Fruit fly (Drosophila melanogaster) whole organism, pupa: Measurements from ENCODE around the gene CG33340.

ENCODE experiments used
- CG12605 ChIP-seq: fragments of 200-800 bp; sonication (Bioruptor generic); IDR thresholded peaks from 2 replicates; pipeline ENCODE4 v1.3.6; 2022; ENCODE audit warnings: missing biosample characterization, missing genetic modification characterization
- CG14655 ChIP-seq: fragments of 200-800 bp; sonication (Bioruptor generic); optimal IDR thresholded peaks from 3 replicates; lab custom pipeline; 2017; ENCODE audit warnings: mild to moderate bottlenecking, missing biosample characterization, missing genetic modification reagents, missing genetic modification characterization
- CG15710 ChIP-seq: fragments of 200-800 bp; sonication (Bioruptor generic); optimal IDR thresholded peaks from 2 replicates; lab custom pipeline; 2018; ENCODE audit warnings: missing biosample characterization, mild to moderate bottlenecking, missing genetic modification characterization, moderate library complexity
- CG17806 ChIP-seq: fragments of 200-800 bp; sonication (Bioruptor generic); optimal IDR thresholded peaks from 2 replicates; lab custom pipeline; 2018; ENCODE audit warnings: missing biosample characterization, mild to moderate bottlenecking, missing genetic modification characterization, moderate library complexity
- CG4496 ChIP-seq: fragments of 200-800 bp; sonication (Bioruptor generic); IDR thresholded peaks from 3 replicates; pipeline ENCODE4 v1.3.6; 2022; ENCODE audit warnings: missing biosample characterization, missing genetic modification characterization
- CG8159 ChIP-seq: fragments of 200-800 bp; sonication (Bioruptor generic); optimal IDR thresholded peaks from 3 replicates; lab custom pipeline; 2018; ENCODE audit warnings: missing biosample characterization, mild to moderate bottlenecking, missing genetic modification characterization, moderate library complexity
- CG8301 ChIP-seq: fragments of 200-800 bp; sonication (Bioruptor generic); optimal IDR thresholded peaks from 2 replicates; lab custom pipeline; 2018; ENCODE audit warnings: missing biosample characterization, mild to moderate bottlenecking, missing genetic modification characterization
- D1 ChIP-seq: fragments of 200-800 bp; sonication (Bioruptor generic); optimal IDR thresholded peaks from 2 replicates; lab custom pipeline; 2018; ENCODE audit warnings: missing biosample characterization, mild to moderate bottlenecking, missing genetic modification characterization, moderate library complexity
- Ets98B ChIP-seq: fragments of 200-800 bp; sonication (Bioruptor generic); IDR thresholded peaks from 2 replicates; pipeline ENCODE4 v1.3.6; 2022; ENCODE audit warnings: missing biosample characterization, missing genetic modification characterization
- Pif1A ChIP-seq: fragments of 200-800 bp; sonication (Bioruptor generic); optimal IDR thresholded peaks from 3 replicates; lab custom pipeline; 2016; ENCODE audit warnings: missing biosample characterization, missing genetic modification characterization
- fd96Ca ChIP-seq: fragments of 200-800 bp; sonication (Bioruptor generic); IDR thresholded peaks from 3 replicates; pipeline ENCODE4 v1.3.6; 2022; ENCODE audit warnings: missing biosample characterization, missing genetic modification characterization
- gl ChIP-seq: fragments of 200-800 bp; sonication (Bioruptor generic); optimal IDR thresholded peaks from 2 replicates; lab custom pipeline; 2018; ENCODE audit warnings: missing biosample characterization, mild to moderate bottlenecking, missing genetic modification characterization

DNA sequence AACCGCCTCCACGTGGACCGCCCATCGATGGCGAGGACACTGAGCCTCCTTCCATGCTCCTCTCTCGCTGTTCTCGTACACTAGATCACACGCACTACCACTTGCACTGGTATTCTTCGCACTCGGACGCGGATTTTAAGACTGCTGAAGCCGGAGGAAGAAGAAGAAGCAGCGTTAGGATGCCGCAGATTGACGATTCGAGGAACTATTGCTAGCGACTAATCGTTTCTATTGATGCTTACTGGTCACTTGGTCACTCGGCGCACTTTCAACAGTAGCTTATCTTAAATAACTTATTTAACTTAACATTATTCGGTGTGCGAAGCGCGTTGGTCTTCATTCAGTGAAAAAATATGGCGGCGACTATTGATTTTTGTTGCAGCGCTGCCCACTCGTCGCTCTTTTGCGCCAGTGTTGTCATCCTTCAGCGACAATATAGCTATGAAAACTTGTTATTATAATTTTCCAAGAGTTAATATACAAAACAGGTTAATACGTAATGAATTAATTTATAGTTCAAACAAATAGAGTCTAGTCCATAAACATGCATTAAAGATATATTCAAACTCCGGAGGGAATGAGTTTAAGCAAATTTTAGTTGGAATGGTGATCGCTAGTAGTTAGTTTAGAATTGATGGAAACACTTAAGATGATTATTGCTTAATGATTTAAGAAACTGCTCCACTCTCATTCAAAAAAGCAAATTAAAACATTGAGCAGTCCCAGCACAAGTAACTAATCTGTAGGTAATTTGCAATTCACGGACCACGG, 14.3 kb upstream of the CG33340 start, which contains the start of the genes CG5746 and CG6454:
- TF ChIP-seq CG4496 (GFP tag; lab: Robert Waterston, UW) (0 out of 3 replicates have a peak, but pooled peaks have one; percentile 12), D1 (tag; lab: Kevin White, UChicago) (no peak), CG17806 (no peak), CG14655 (no peak), CG8159 (no peak), Pif1A (GFP tag; lab: Kevin White, UChicago) (no peak), fd96Ca (no peak), CG15710 (tag; lab: Kevin White, UChicago) (peak; percentile 38), CG8301 (tag; lab: Kevin White, UChicago) (no peak), CG12605 (GFP tag; lab: Robert Waterston, UW) (no peak), Ets98B (GFP tag; lab: Robert Waterston, UW) (no peak), gl (tag; lab: Kevin White, UChicago) (no peak)
